Worm (Caenorhabditis elegans) whole organism, L4 larva: ENCODE measurements around the gene T05C3.2.

Source experiments
- F10B5.3 ChIP-seq: sonication (generic microtip); optimal IDR thresholded peaks from 2 replicates; lab custom pipeline; 2016; ENCODE audit warnings: mild to moderate bottlenecking, missing genetic modification characterization, missing compliant biosample characterization
- F49E8.2 ChIP-seq: sonication (generic microtip); optimal IDR thresholded peaks from 2 replicates; lab custom pipeline; 2016; ENCODE audit warnings: missing compliant biosample characterization, mild to moderate bottlenecking, missing genetic modification characterization, borderline replicate concordance
- R02D3.7 ChIP-seq: fragments of 150-350 bp; sonication (generic microtip); optimal IDR thresholded peaks from 3 replicates; lab custom pipeline; 2014; ENCODE audit warnings: missing biosample characterization, missing genetic modification characterization
- T26A8.4 ChIP-seq: fragments of 200-800 bp; sonication (Bioruptor generic); IDR thresholded peaks from 2 replicates; pipeline ENCODE4 v1.3.6; 2022; ENCODE audit warnings: missing genetic modification characterization, missing compliant biosample characterization
- Y105C5A.15 ChIP-seq: fragments of 200-800 bp; sonication (Bioruptor generic); IDR thresholded peaks from 2 replicates; pipeline ENCODE4 v1.3.6; 2022; ENCODE audit warnings: missing genetic modification characterization, missing compliant biosample characterization
- Y48G9A.11 ChIP-seq: fragments of 200-800 bp; sonication (Bioruptor generic); IDR thresholded peaks from 2 replicates; pipeline ENCODE4 v1.3.6; 2022; ENCODE audit warnings: missing genetic modification reagents, missing genetic modification characterization, missing compliant biosample characterization
- Y5F2A.4 ChIP-seq: fragments of 200-800 bp; sonication (Bioruptor generic); optimal IDR thresholded peaks from 2 replicates; lab custom pipeline; 2018; ENCODE audit warnings: mild to moderate bottlenecking, missing genetic modification characterization, missing compliant biosample characterization
- Y75B8A.6 ChIP-seq: fragments of 200-800 bp; sonication (Bioruptor generic); IDR thresholded peaks from 2 replicates; pipeline ENCODE4 v1.3.6; 2022; ENCODE audit warnings: missing genetic modification reagents, missing genetic modification characterization, missing compliant biosample characterization
- aha-1 ChIP-seq: fragments of 150-350 bp; peaks from one replicate; lab custom pipeline; 2014; ENCODE audit warnings: missing biosample characterization, missing genetic modification characterization
- aly-2 ChIP-seq: sonication (generic microtip); optimal IDR thresholded peaks from 2 replicates; lab custom pipeline; 2018; ENCODE audit warnings: missing biosample characterization, missing genetic modification characterization
- ama-1 ChIP-seq: fragments of 150-350 bp; optimal IDR thresholded peaks from 2 replicates; lab custom pipeline; 2014; ENCODE audit warnings: inconsistent platforms, mixed read lengths
- ceh-20 ChIP-seq: fragments of 200-800 bp; sonication (Bioruptor generic); IDR thresholded peaks from 2 replicates; pipeline ENCODE4 v1.3.6; 2022; ENCODE audit warnings: missing genetic modification reagents, missing genetic modification characterization, missing compliant biosample characterization
- ceh-44 ChIP-seq: fragments of 200-800 bp; sonication (Bioruptor generic); IDR thresholded peaks from 2 replicates; pipeline ENCODE4 v1.3.6; 2022; ENCODE audit warnings: missing genetic modification reagents, missing genetic modification characterization, missing compliant biosample characterization
- ceh-62 ChIP-seq: sonication (generic microtip); optimal IDR thresholded peaks from 2 replicates; lab custom pipeline; 2017; ENCODE audit warnings: missing biosample characterization, missing genetic modification characterization
- ceh-82 ChIP-seq: sonication (generic microtip); optimal IDR thresholded peaks from 2 replicates; lab custom pipeline; 2017; ENCODE audit warnings: missing biosample characterization, missing genetic modification characterization
- ces-1 ChIP-seq: fragments of 150-350 bp; sonication (generic microtip); optimal IDR thresholded peaks from 4 replicates; lab custom pipeline; 2014; ENCODE audit warnings: missing biosample characterization, missing genetic modification reagents, missing genetic modification characterization
- ctbp-1 ChIP-seq: fragments of 200-800 bp; sonication (Bioruptor generic); IDR thresholded peaks from 2 replicates; pipeline ENCODE4 v1.3.6; 2022; ENCODE audit warnings: missing genetic modification reagents, missing genetic modification characterization, missing compliant biosample characterization
- daf-16 ChIP-seq, 3 experiments: sonication (generic microtip); optimal IDR thresholded peaks; 2 replicates each; lab custom pipeline; 2016 to 2017; ENCODE audit warnings: missing genetic modification characterization in 3 of 3, missing genetic modification reagents in 3 of 3, mild to moderate bottlenecking in 2 of 3, missing compliant biosample characterization in 2 of 3, missing biosample characterization in 1 of 3, moderate library complexity in 1 of 3
- dmd-6 ChIP-seq: fragments of 200-800 bp; sonication (Bioruptor generic); IDR thresholded peaks from 2 replicates; pipeline ENCODE4 v1.3.6; 2022; ENCODE audit warnings: missing genetic modification reagents, missing genetic modification characterization, missing compliant biosample characterization
- dpl-1 ChIP-seq: fragments of 150-350 bp; optimal IDR thresholded peaks from 2 replicates; lab custom pipeline; 2014; ENCODE audit warnings: missing biosample characterization, missing genetic modification reagents, missing genetic modification characterization
- duxl-1 ChIP-seq: sonication (generic microtip); optimal IDR thresholded peaks from 2 replicates; lab custom pipeline; 2016; ENCODE audit warnings: mild to moderate bottlenecking, missing genetic modification characterization, moderate library complexity, missing compliant biosample characterization; ENCODE audit not compliant: poor library complexity
- dve-1 ChIP-seq: sonication (generic microtip); optimal IDR thresholded peaks from 2 replicates; lab custom pipeline; 2017; ENCODE audit warnings: antibody characterized with exemption, mild to moderate bottlenecking, missing genetic modification characterization, missing compliant biosample characterization; ENCODE audit not compliant: insufficient read depth
- hlh-11 ChIP-seq: fragments of 200-800 bp; sonication (Bioruptor generic); optimal IDR thresholded peaks from 2 replicates; lab custom pipeline; 2018; ENCODE audit warnings: mild to moderate bottlenecking, missing genetic modification characterization, missing compliant biosample characterization
- hlh-30 ChIP-seq: sonication (generic microtip); optimal IDR thresholded peaks from 2 replicates; lab custom pipeline; 2017; ENCODE audit warnings: antibody characterized with exemption, mild to moderate bottlenecking, missing genetic modification characterization, missing compliant biosample characterization; ENCODE audit not compliant: insufficient read depth
- lim-7 ChIP-seq: fragments of 200-800 bp; sonication (Bioruptor generic); IDR thresholded peaks from 2 replicates; pipeline ENCODE4 v1.3.6; 2022; ENCODE audit warnings: missing genetic modification characterization, missing compliant biosample characterization
- lin-1 ChIP-seq: fragments of 200-800 bp; sonication (Bioruptor generic); IDR thresholded peaks from 2 replicates; pipeline ENCODE4 v1.3.6; 2022; ENCODE audit warnings: missing genetic modification reagents, missing genetic modification characterization, missing compliant biosample characterization
- lin-13 ChIP-seq: fragments of 150-350 bp; optimal IDR thresholded peaks from 2 replicates; lab custom pipeline; 2014; ENCODE audit warnings: missing biosample characterization, missing genetic modification reagents, missing genetic modification characterization
- lin-15B ChIP-seq: fragments of 150-350 bp; sonication (generic microtip); optimal IDR thresholded peaks from 3 replicates; lab custom pipeline; 2014; ENCODE audit warnings: missing biosample characterization, missing genetic modification characterization
- lsy-2 ChIP-seq, 2 experiments: fragments of 150-350 bp in 1 of 2; sonication (generic microtip) in 1 of 2; optimal IDR thresholded peaks; 2 replicates each; lab custom pipeline; 2014 to 2017; ENCODE audit warnings: missing biosample characterization in 2 of 2, missing genetic modification characterization in 2 of 2
- mep-1 ChIP-seq: fragments of 150-350 bp; sonication (generic microtip); optimal IDR thresholded peaks from 3 replicates; lab custom pipeline; 2014; ENCODE audit warnings: missing biosample characterization, missing genetic modification characterization
- mes-2 ChIP-seq: sonication (generic microtip); optimal IDR thresholded peaks from 2 replicates; lab custom pipeline; 2016; ENCODE audit warnings: missing genotype, mild to moderate bottlenecking, missing genetic modification characterization, missing compliant biosample characterization; ENCODE audit not compliant: poor library complexity, severe bottlenecking
- mxl-2 ChIP-seq: fragments of 200-800 bp; sonication (Bioruptor generic); conservative IDR thresholded peaks from 2 replicates; pipeline ENCODE4 v1.3.6; 2022; ENCODE audit warnings: missing genetic modification reagents, missing genetic modification characterization, missing compliant biosample characterization
- mxl-3 ChIP-seq: fragments of 200-800 bp; sonication (Bioruptor generic); optimal IDR thresholded peaks from 2 replicates; lab custom pipeline; 2018; ENCODE audit warnings: mild to moderate bottlenecking, missing genetic modification characterization, missing compliant biosample characterization
- nhr-10 ChIP-seq: fragments of 150-350 bp; optimal IDR thresholded peaks from 2 replicates; lab custom pipeline; 2014; ENCODE audit warnings: missing biosample characterization, missing genetic modification characterization
- nhr-102 ChIP-seq: sonication (generic microtip); optimal IDR thresholded peaks from 2 replicates; lab custom pipeline; 2016; ENCODE audit warnings: mild to moderate bottlenecking, missing genetic modification characterization, moderate library complexity, missing compliant biosample characterization
- nhr-111 ChIP-seq: fragments of 200-800 bp; sonication (Bioruptor generic); optimal IDR thresholded peaks from 2 replicates; lab custom pipeline; 2018; ENCODE audit warnings: mild to moderate bottlenecking, missing genetic modification characterization, missing compliant biosample characterization
- nhr-76 ChIP-seq: fragments of 150-350 bp; optimal IDR thresholded peaks from 2 replicates; lab custom pipeline; 2014; ENCODE audit warnings: missing biosample characterization, missing genetic modification characterization
- nhr-77 ChIP-seq: fragments of 150-350 bp; optimal IDR thresholded peaks from 2 replicates; lab custom pipeline; 2014; ENCODE audit warnings: missing biosample characterization, missing genetic modification characterization
- php-3 ChIP-seq: fragments of 200-800 bp; sonication (Bioruptor generic); IDR thresholded peaks from 2 replicates; pipeline ENCODE4 v1.3.6; 2022; ENCODE audit warnings: missing genetic modification reagents, missing genetic modification characterization, missing compliant biosample characterization
- pqm-1 ChIP-seq: sonication (generic microtip); optimal IDR thresholded peaks from 2 replicates; lab custom pipeline; 2017; ENCODE audit warnings: missing biosample characterization, missing genetic modification characterization
- sdz-12 ChIP-seq: fragments of 200-800 bp; sonication (Bioruptor generic); optimal IDR thresholded peaks from 2 replicates; lab custom pipeline; 2018; ENCODE audit warnings: mild to moderate bottlenecking, missing genetic modification characterization, missing compliant biosample characterization
- snpc-1.2 ChIP-seq: fragments of 200-800 bp; sonication (Bioruptor generic); IDR thresholded peaks from 2 replicates; pipeline ENCODE4 v1.3.6; 2022; ENCODE audit warnings: missing genetic modification reagents, missing genetic modification characterization, missing compliant biosample characterization
- spr-1 ChIP-seq: sonication (generic microtip); optimal IDR thresholded peaks from 2 replicates; lab custom pipeline; 2016; ENCODE audit warnings: mild to moderate bottlenecking, missing genetic modification characterization, missing compliant biosample characterization
- tra-1 ChIP-seq: fragments of 200-800 bp; sonication (Bioruptor generic); IDR thresholded peaks from 2 replicates; pipeline ENCODE4 v1.3.6; 2022; ENCODE audit warnings: missing genetic modification reagents, missing genetic modification characterization, missing compliant biosample characterization
- unc-39 ChIP-seq: sonication (generic microtip); optimal IDR thresholded peaks from 2 replicates; lab custom pipeline; 2017; ENCODE audit warnings: missing biosample characterization, missing genetic modification characterization
- unc-62 ChIP-seq, 3 experiments: fragments of 150-350 bp in 1 of 3; sonication (generic microtip); optimal IDR thresholded peaks in 2 of 3; peaks in 1 of 3; 1 replicate in 1 of 3; 2 replicates in 2 of 3; lab custom pipeline; 2014 to 2017; ENCODE audit warnings: missing biosample characterization in 3 of 3, missing genetic modification characterization in 3 of 3, missing genetic modification reagents in 3 of 3, missing genotype in 1 of 3
- vab-7 ChIP-seq: fragments of 200-800 bp; sonication (Bioruptor generic); IDR thresholded peaks from 2 replicates; pipeline ENCODE4 v1.3.6; 2022; ENCODE audit warnings: missing genetic modification reagents, missing genetic modification characterization, missing compliant biosample characterization
- zag-1 ChIP-seq: fragments of 150-350 bp; optimal IDR thresholded peaks from 2 replicates; lab custom pipeline; 2014; ENCODE audit warnings: missing biosample characterization, missing genetic modification characterization

Gene T05C3.2

DNA sequence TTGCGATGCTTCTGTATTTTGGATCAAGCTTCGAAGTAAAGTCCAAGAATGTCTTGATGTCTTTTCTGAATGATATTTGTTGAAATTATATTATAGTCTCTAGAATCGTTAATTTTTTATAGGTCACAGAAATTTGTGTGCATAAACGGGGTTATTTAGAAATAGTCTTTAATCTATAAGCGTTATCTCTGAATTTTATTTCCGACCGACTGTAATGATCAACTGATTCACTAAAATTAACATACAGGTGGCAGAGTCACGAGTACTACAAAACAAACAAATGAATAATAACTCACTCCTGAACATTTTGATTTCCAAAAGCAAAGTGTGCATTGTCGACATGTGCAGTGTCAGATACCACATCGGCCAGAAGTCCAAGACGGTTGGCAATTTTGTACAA is 18.2 kb downstream of the T05C3.2 start (continued):
- TF ChIP-seq ama-1 = no peak
- no peak for TF ChIP-seq vab-7 (GFP tag; lab: Robert Waterston, UW)
- no peak for TF ChIP-seq ceh-82
- TF ChIP-seq dve-1 (tag; lab: Kevin White, UChicago) = peak; percentile 33
- no peak for TF ChIP-seq ces-1 (GFP tag; lab: Kevin White, UChicago)
- 0 out of 2 replicates have a peak, but pooled peaks have one; percentile 19 for TF ChIP-seq dmd-6 (GFP tag; lab: Robert Waterston, UW)
- TF ChIP-seq lin-15B (tag; lab: Kevin White, UChicago) = no peak
- TF ChIP-seq aly-2 (tag; lab: Kevin White, UChicago) = no peak
- no peak for TF ChIP-seq F49E8.2 (tag; lab: Kevin White, UChicago)
- no peak for TF ChIP-seq daf-16 (GFP tag; optimal IDR thresholded peaks at IDR 0.05; lab: Kevin White, UChicago)
- TF ChIP-seq daf-16 (tag; optimal IDR thresholded peaks at IDR 0.05; lab: Kevin White, UChicago) = peak; percentile 43
- no peak for TF ChIP-seq mxl-2 (GFP tag; lab: Robert Waterston, UW)
- TF ChIP-seq Y75B8A.6 (GFP tag; lab: Robert Waterston, UW) = no peak
- no peak for TF ChIP-seq Y5F2A.4
- peak; percentile 55; the same call in 1 of the 2 replicates for TF ChIP-seq php-3 (GFP tag; lab: Robert Waterston, UW)
- no peak for TF ChIP-seq lim-7 (GFP tag; lab: Robert Waterston, UW)
- TF ChIP-seq mep-1 (tag; lab: Kevin White, UChicago) = no peak
- no peak for TF ChIP-seq duxl-1
- no peak for TF ChIP-seq mes-2 (tag; lab: Kevin White, UChicago)
- TF ChIP-seq aha-1 (tag; lab: Kevin White, UChicago) = peak; percentile 31
- no peak for TF ChIP-seq Y105C5A.15 (GFP tag; lab: Robert Waterston, UW)

DNA sequence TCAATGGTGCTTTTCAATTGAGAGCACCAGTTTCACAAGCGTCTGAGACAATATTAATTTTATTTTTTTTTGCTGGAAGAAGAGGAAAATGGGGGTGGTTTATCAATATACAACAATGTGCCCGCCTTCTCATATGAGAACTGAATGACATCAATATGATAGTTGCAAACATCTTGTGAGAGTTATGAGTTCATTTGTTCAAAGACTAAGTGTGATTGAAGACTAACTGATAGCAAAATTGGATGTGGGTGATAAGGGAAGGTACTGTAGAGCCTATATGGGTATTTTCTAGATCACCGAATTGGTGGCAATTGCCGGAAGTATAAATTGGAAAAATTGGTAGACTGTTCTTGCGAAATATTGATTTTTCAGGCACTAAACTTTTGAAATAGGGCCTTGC is 19.0 kb downstream of the T05C3.2 start:
- TF ChIP-seq dve-1 (tag; lab: Kevin White, UChicago) (peak; percentile 70), ctbp-1 (GFP tag; lab: Robert Waterston, UW) (no peak), Y105C5A.15 (GFP tag; lab: Robert Waterston, UW) (no peak), lin-13 (GFP tag; lab: Kevin White, UChicago) (no peak), unc-39 (no peak), dpl-1 (GFP tag; lab: Kevin White, UChicago) (no peak), ces-1 (GFP tag; lab: Kevin White, UChicago) (no peak), F10B5.3 (tag; lab: Kevin White, UChicago) (no peak), snpc-1.2 (GFP tag; lab: Robert Waterston, UW) (no peak), R02D3.7 (tag; lab: Kevin White, UChicago) (no peak), nhr-102 (tag; lab: Kevin White, UChicago) (no peak), unc-62 (GFP tag; optimal IDR thresholded peaks at IDR 0.05 in 1 of 2; lab: Kevin White, UChicago) (peak in 1 of 2 experiments; percentile 87), unc-62 (tag; optimal IDR thresholded peaks at IDR 0.05; lab: Kevin White, UChicago) (no peak), sdz-12 (GFP tag; lab: Kevin White, UChicago) (no peak), nhr-10 (tag; lab: Kevin White, UChicago) (peak; percentile 13), lsy-2 (tag; optimal IDR thresholded peaks at IDR 0.05; lab: Kevin White, UChicago) (peak in 1 of 2 experiments; percentile 9), lin-1 (GFP tag; lab: Robert Waterston, UW) (peak; percentile 40; the same call in 1 of the 2 replicates), mxl-3 (GFP tag; lab: Kevin White, UChicago) (no peak), nhr-76 (no peak), tra-1 (GFP tag; lab: Robert Waterston, UW) (no peak), mes-2 (tag; lab: Kevin White, UChicago) (no peak), mep-1 (tag; lab: Kevin White, UChicago) (no peak), ceh-62 (no peak), zag-1 (tag; lab: Kevin White, UChicago) (no peak), hlh-11 (tag; lab: Kevin White, UChicago) (peak; percentile 71), spr-1 (tag; lab: Kevin White, UChicago) (no peak), ceh-44 (no peak), mxl-2 (GFP tag; lab: Robert Waterston, UW) (no peak), Y48G9A.11 (GFP tag; lab: Robert Waterston, UW) (no peak), ceh-82 (no peak), Y5F2A.4 (no peak), pqm-1 (tag; lab: Kevin White, UChicago) (peak; percentile 94), nhr-111 (no peak), nhr-77 (tag; lab: Kevin White, UChicago) (peak; percentile 47), T26A8.4 (no peak), hlh-30 (peak; percentile 7), ama-1 (no peak), ceh-20 (GFP tag; lab: Robert Waterston, UW) (no peak)
